Worm (Caenorhabditis elegans): ENCODE measurements around the gene T01D1.3.

DNA sequence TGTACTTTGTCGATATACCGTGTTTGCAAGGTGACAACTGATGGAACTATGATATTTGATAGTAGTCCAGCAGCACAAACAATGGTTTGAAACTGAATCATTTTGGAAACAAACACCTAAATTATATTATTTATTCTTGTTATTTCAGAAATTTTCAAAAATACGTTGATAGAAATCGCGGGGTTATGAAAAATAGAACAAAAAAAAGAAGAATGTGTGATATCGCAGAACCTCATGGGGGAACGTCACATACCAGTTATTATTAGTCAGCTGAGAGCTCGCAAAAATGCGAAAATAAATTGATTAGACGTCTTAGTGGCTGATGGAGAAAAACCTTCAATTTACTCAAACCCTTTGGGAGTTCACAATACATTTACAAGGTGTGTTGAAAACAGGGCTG is 13.2 kb upstream of the T01D1.3 start, which contains the start of gene T01D1.5:
- TF ChIP-seq aly-2 (tag; optimal IDR thresholded peaks at IDR 0.05) (no peak), mdl-1 (tag; optimal IDR thresholded peaks at IDR 0.05) (no peak), jun-1 (tag; optimal IDR thresholded peaks at IDR 0.05) (no peak), Y105C5A.15 (GFP tag; IDR thresholded peaks at IDR 0.05) (no peak), dpl-1 (GFP tag; optimal IDR thresholded peaks at IDR 0.05) (no peak), D1046.2 (GFP tag; IDR thresholded peaks at IDR 0.05) (no peak), F49E8.2 (tag; optimal IDR thresholded peaks at IDR 0.05; ENCODE audit: borderline replicate concordance) (no peak), ctbp-1 (GFP tag; IDR thresholded peaks at IDR 0.05) (no peak), ceh-28 (tag; optimal IDR thresholded peaks at IDR 0.05) (no peak), nhr-48 (tag; optimal IDR thresholded peaks at IDR 0.05) (no peak)

Data from whole organism, L4 larva.